Worm (Caenorhabditis elegans) whole organism, young adult: ENCODE data around the gene srh-123.

ENCODE experiments used
- dpl-1 ChIP-seq: fragments of 150-350 bp; optimal IDR thresholded peaks from 2 replicates; lab custom pipeline; 2014; ENCODE audit warnings: missing biosample characterization, missing genetic modification reagents, missing genetic modification characterization
- hlh-26 ChIP-seq: fragments of 200-800 bp; sonication (Bioruptor generic); conservative IDR thresholded peaks from 2 replicates; pipeline ENCODE4 v1.3.6; 2022; ENCODE audit warnings: missing genetic modification reagents, missing genetic modification characterization, missing compliant biosample characterization
- somi-1 ChIP-seq: fragments of 200-800 bp; sonication (Bioruptor generic); optimal IDR thresholded peaks from 2 replicates; lab custom pipeline; 2018; ENCODE audit warnings: mild to moderate bottlenecking, missing genetic modification characterization, missing compliant biosample characterization
- unc-62 ChIP-seq: fragments of 150-350 bp; optimal IDR thresholded peaks from 2 replicates; lab custom pipeline; 2014; ENCODE audit warnings: missing biosample characterization, missing genetic modification reagents, missing genetic modification characterization
- ztf-3 ChIP-seq: fragments of 200-800 bp; sonication (Bioruptor generic); optimal IDR thresholded peaks from 2 replicates; lab custom pipeline; 2018; ENCODE audit warnings: mild to moderate bottlenecking, missing genetic modification characterization, missing compliant biosample characterization

- TF ChIP-seq dpl-1: no peak
- no peak for TF ChIP-seq hlh-26 (GFP tag; lab: Robert Waterston, UW)
- no peak for TF ChIP-seq somi-1 (GFP tag; lab: Kevin White, UChicago)
- TF ChIP-seq unc-62 (GFP tag; lab: Kevin White, UChicago): no peak
- TF ChIP-seq ztf-3: no peak
Measured at ce11 chrV:17485078-17485477, 11.3 kb downstream of the srh-123 start, which contains the start of gene srh-111.
